Fruit fly (Drosophila melanogaster): Measurements from ENCODE around the gene CG5282.
A peak's percentile ranks its signal among the peaks of the same experiment; 100 is the strongest.

CG5282 gene

DNA sequence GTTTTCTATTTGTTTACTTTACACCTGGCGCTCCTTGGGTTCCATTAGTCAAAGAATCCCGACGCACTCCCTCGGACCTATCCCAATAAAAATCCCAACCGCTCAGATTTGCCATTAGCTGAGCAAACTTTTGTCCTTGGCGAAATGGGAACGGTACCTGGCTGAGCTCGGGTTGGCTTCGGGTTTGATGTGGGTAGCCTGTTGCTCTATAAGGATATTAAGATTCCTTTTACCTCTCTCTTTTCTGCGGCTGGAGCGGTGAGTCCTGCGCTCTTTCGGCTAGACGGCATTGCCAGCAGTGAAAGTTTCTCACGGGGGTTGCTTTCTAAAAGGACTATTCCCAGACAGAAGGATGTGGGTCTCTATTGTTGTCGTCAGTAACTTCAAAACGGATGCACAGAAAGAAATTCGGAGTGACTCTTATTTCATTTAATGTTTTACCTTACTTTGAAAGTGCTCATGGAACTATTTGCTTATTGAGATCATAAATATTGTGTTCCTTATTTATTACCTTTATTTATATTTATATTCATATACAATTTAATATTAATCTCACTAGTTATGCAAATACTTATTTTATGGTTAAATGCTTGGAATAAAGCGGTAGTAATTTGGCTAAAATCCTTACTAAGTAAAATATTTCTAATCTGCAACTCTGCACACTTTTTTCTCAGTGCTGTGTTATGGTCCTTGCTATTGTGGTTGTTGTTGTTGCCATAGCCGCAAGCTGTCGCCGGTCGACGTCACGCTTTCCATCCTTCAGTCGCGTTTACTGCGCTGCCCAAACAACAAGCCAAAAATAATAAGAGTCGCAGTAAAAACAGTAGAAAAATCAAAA, 16.0 kb upstream of the CG5282 start, which contains the start of gene CG5910 (continued):
- TF ChIP-seq ranshi (GFP tag; IDR thresholded peaks at IDR 0.05) (peak; percentile 71; the same call in 1 of the 2 replicates), GATAe (GFP tag; conservative IDR thresholded peaks at IDR 0.05) (0 out of 2 replicates have a peak, but pooled peaks have one; percentile 23), Oaz (GFP tag; IDR thresholded peaks at IDR 0.05) (peak; percentile 50; the same call in 1 of the 2 replicates), CG13287 (GFP tag; IDR thresholded peaks at IDR 0.05; ENCODE audit: partially characterized antibody) (no peak), CG12155 (GFP tag; optimal IDR thresholded peaks at IDR 0.05) (peak; percentile 79), CG10274 (GFP tag; optimal IDR thresholded peaks at IDR 0.05) (peak; percentile 58), CG18764 (GFP tag; optimal IDR thresholded peaks at IDR 0.05) (peak; percentile 63), gcm (GFP tag; optimal IDR thresholded peaks at IDR 0.05) (peak; percentile 89), ato (GFP tag; IDR thresholded peaks at IDR 0.05; ENCODE audit: partially characterized antibody) (no peak), CG15601 (tag; optimal IDR thresholded peaks at IDR 0.05) (peak; percentile 90), HLHmδ (GFP tag; optimal IDR thresholded peaks at IDR 0.05) (no peak), hbn (GFP tag; IDR thresholded peaks at IDR 0.05; ENCODE audit: partially characterized antibody) (no peak), fd3F (GFP tag; optimal IDR thresholded peaks at IDR 0.05) (peak; percentile 79), ci (GFP tag; IDR thresholded peaks at IDR 0.05) (peak; percentile 71), Hmx (GFP tag; optimal IDR thresholded peaks at IDR 0.05) (no peak), NFAT (GFP tag; IDR thresholded peaks at IDR 0.05) (no peak), Nf-YC (tag; optimal IDR thresholded peaks at IDR 0.05) (peak; percentile 80), Dip3 (GFP tag; optimal IDR thresholded peaks at IDR 0.05) (no peak), Dp (GFP tag; optimal IDR thresholded peaks at IDR 0.05) (no peak), ewg (GFP tag; optimal IDR thresholded peaks at IDR 0.05) (peak; percentile 69), Dip2 (GFP tag; IDR thresholded peaks at IDR 0.05) (no peak), wdn (GFP tag; IDR thresholded peaks at IDR 0.05) (peak; percentile 72), CG12659 (GFP tag; optimal IDR thresholded peaks at IDR 0.05) (peak; percentile 94), trh (GFP tag; optimal IDR thresholded peaks at IDR 0.05) (peak; percentile 37), bab2 (GFP tag; optimal IDR thresholded peaks at IDR 0.05) (peak; percentile 7), CG3726 (GFP tag; IDR thresholded peaks at IDR 0.05) (peak; percentile 68; the same call in 2 of the 3 replicates), CG34422 (GFP tag; IDR thresholded peaks at IDR 0.05) (peak; percentile 24; the same call in 1 of the 3 replicates), bigmax (GFP tag; optimal IDR thresholded peaks at IDR 0.05) (no peak), CG11560 (tag; IDR thresholded peaks at IDR 0.05) (peak; percentile 72; the same call in 2 of the 3 replicates), CHES-1-like (GFP tag; optimal IDR thresholded peaks at IDR 0.05) (peak; percentile 23), ac (GFP tag; optimal IDR thresholded peaks at IDR 0.05) (peak; percentile 40), her (GFP tag; optimal IDR thresholded peaks at IDR 0.05) (no peak), grau (tag; optimal IDR thresholded peaks at IDR 0.05) (peak; percentile 93), cg (GFP tag; optimal IDR thresholded peaks at IDR 0.05) (no peak), Myb (GFP tag; optimal IDR thresholded peaks at IDR 0.05) (peak; percentile 2), salm (tag; optimal IDR thresholded peaks at IDR 0.05) (peak; percentile 79), CG12942 (GFP tag; optimal IDR thresholded peaks at IDR 0.05) (peak; percentile 67), tin (GFP tag; optimal IDR thresholded peaks at IDR 0.05) (peak; percentile 83), odd (GFP tag; optimal IDR thresholded peaks at IDR 0.05) (peak; percentile 87), CG9797 (GFP tag; optimal IDR thresholded peaks at IDR 0.05) (no peak), CG11247 (GFP tag; IDR thresholded peaks at IDR 0.05) (peak; percentile 70), HLH3B (GFP tag; IDR thresholded peaks at IDR 0.05) (peak; percentile 76), CG7987 (GFP tag; optimal IDR thresholded peaks at IDR 0.05) (peak; percentile 56), lov (optimal IDR thresholded peaks at IDR 0.05) (no peak), lov (GFP tag; IDR thresholded peaks at IDR 0.05) (no peak), bowl (GFP tag; IDR thresholded peaks at IDR 0.05) (no peak), Fer2 (tag; optimal IDR thresholded peaks at IDR 0.05) (peak; percentile 74), Hey (tag; optimal IDR thresholded peaks at IDR 0.05) (no peak), MTF-1 (GFP tag; optimal IDR thresholded peaks at IDR 0.05; ENCODE audit: borderline replicate concordance) (peak; percentile 53)

Measured in whole organism, embryonic.